Comparison of ENCODE assay signal across 2 fruit fly cellular contexts in the genomic region with DNA sequence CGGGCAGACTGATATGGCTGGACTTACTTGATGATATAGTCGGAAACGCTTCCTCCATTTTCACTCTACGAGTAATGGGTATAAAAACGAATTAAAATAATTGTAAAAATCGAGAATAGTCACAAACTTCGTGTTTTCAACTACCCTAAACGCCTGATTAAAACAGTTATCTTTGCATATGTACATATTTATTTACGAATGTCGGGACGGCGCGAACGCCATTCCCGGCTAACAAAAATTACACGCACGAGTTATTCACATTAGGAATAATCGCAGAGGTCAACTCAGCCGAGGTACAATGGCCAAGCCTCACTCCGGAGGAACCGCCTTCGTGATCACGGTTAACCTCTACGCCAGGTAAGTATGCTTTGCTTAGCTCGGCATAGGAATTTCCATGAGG.
A peak's percentile ranks its signal among the peaks of the same experiment; 100 is the strongest.
TF ChIP-seq lines count a peak whose summit lies in the region.

No protein-coding gene starts in this region.

- TF ChIP-seq CTCF in whole organism, embryonic (GFP tag; optimal IDR thresholded peaks at IDR 0.05; lab: Kevin White, UChicago), result no peak

TF ChIP-seq in whole organism, adult, 20 proteins besides CTCF, POLR2A, EP300 and RAD21:
- TF ChIP-seq ovo (GFP tag; optimal IDR thresholded peaks at IDR 0.05; lab: Kevin White, UChicago), result peak; percentile 4
- no peak for TF ChIP-seq CG11617 (GFP tag; optimal IDR thresholded peaks at IDR 0.05; lab: Kevin White, UChicago)
- no peak for TF ChIP-seq Hr96 (GFP tag; optimal IDR thresholded peaks at IDR 0.05; lab: Kevin White, UChicago)
- no peak for TF ChIP-seq CG7101 (tag; optimal IDR thresholded peaks at IDR 0.05; lab: Kevin White, UChicago)
- no peak for TF ChIP-seq cnc (optimal IDR thresholded peaks at IDR 0.05; lab: Kevin White, UChicago)
- TF ChIP-seq Crg-1 (GFP tag; optimal IDR thresholded peaks at IDR 0.05; lab: Kevin White, UChicago), result no peak
- peak; percentile 8 for TF ChIP-seq tj (GFP tag; optimal IDR thresholded peaks at IDR 0.05; lab: Kevin White, UChicago)
- TF ChIP-seq cic (GFP tag; optimal IDR thresholded peaks at IDR 0.05; lab: Kevin White, UChicago), result no peak
- peak; percentile 61 for TF ChIP-seq kay (GFP tag; lab: Kevin White, UChicago; ENCODE audit: borderline replicate concordance)
- TF ChIP-seq CG12768 (GFP tag; optimal IDR thresholded peaks at IDR 0.05; lab: Kevin White, UChicago), result no peak
- TF ChIP-seq bab1 (GFP tag; optimal IDR thresholded peaks at IDR 0.05; lab: Kevin White, UChicago), result no peak
- no peak for TF ChIP-seq CG7045 (GFP tag; optimal IDR thresholded peaks at IDR 0.05; lab: Kevin White, UChicago)
- no peak for TF ChIP-seq CG5204 (GFP tag; optimal IDR thresholded peaks at IDR 0.05; lab: Kevin White, UChicago)
- TF ChIP-seq CG14711 (tag; optimal IDR thresholded peaks at IDR 0.05; lab: Kevin White, UChicago), result no peak
- TF ChIP-seq CG33017 (tag; optimal IDR thresholded peaks at IDR 0.05; lab: Kevin White, UChicago), result no peak
- peak; percentile 9 for TF ChIP-seq pad (GFP tag; optimal IDR thresholded peaks at IDR 0.05; lab: Kevin White, UChicago)
- no peak for TF ChIP-seq Mnt (GFP tag; optimal IDR thresholded peaks at IDR 0.05; lab: Kevin White, UChicago)
- TF ChIP-seq Clk (GFP tag; optimal IDR thresholded peaks at IDR 0.05; lab: Kevin White, UChicago), result no peak
- peak; percentile 48 for TF ChIP-seq CG1620 (GFP tag; optimal IDR thresholded peaks at IDR 0.05; lab: Kevin White, UChicago)
- TF ChIP-seq toe (GFP tag; optimal IDR thresholded peaks at IDR 0.05; lab: Kevin White, UChicago), result no peak

TF ChIP-seq in whole organism, embryonic, 481 proteins besides CTCF, POLR2A, EP300 and RAD21:
- TF ChIP-seq sens (GFP tag; lab: Kevin White, UChicago) (peak; percentile 39), CG17829 (tag; optimal IDR thresholded peaks at IDR 0.05; lab: Kevin White, UChicago) (peak; percentile 28), CG4617 (GFP tag; optimal IDR thresholded peaks at IDR 0.05; lab: Kevin White, UChicago; ENCODE audit: borderline replicate concordance) (no peak), Stat92E (GFP tag; optimal IDR thresholded peaks at IDR 0.05; lab: Kevin White, UChicago) (no peak), CG10959 (GFP tag; IDR thresholded peaks at IDR 0.05; lab: Robert Waterston, UW) (0 out of 2 replicates have a peak, but pooled peaks have one; percentile 38), pb (GFP tag; optimal IDR thresholded peaks at IDR 0.05; lab: Kevin White, UChicago) (no peak), inv (GFP tag; IDR thresholded peaks at IDR 0.05; lab: Robert Waterston, UW; ENCODE audit: partially characterized antibody) (no peak), CG18262 (tag; optimal IDR thresholded peaks at IDR 0.05; lab: Kevin White, UChicago) (peak; percentile 16), Xrp1 (GFP tag; IDR thresholded peaks at IDR 0.05; lab: Robert Waterston, UW) (peak; percentile 44; the same call in 1 of the 2 replicates), lilli (GFP tag; optimal IDR thresholded peaks at IDR 0.05; lab: Kevin White, UChicago) (peak; percentile 4), Med (GFP tag; lab: Kevin White, UChicago) (peak; percentile 72), bbx (GFP tag; IDR thresholded peaks at IDR 0.05; lab: Robert Waterston, UW; ENCODE audit: partially characterized antibody) (peak; percentile 14; the same call in 1 of the 2 replicates), Antp (GFP tag; optimal IDR thresholded peaks at IDR 0.05; lab: Kevin White, UChicago) (peak; percentile 13), zen (tag; optimal IDR thresholded peaks at IDR 0.05; lab: Kevin White, UChicago) (peak; percentile 43), Atf6 (GFP tag; IDR thresholded peaks at IDR 0.05; lab: Robert Waterston, UW) (peak; percentile 10; the same call in 1 of the 2 replicates), Side (GFP tag; optimal IDR thresholded peaks at IDR 0.05; lab: Kevin White, UChicago) (peak; percentile 17), pros (GFP tag; optimal IDR thresholded peaks at IDR 0.05; lab: Kevin White, UChicago) (peak; percentile 40), CG15479 (GFP tag; optimal IDR thresholded peaks at IDR 0.05; lab: Kevin White, UChicago) (peak; percentile 1), maf-S (GFP tag; optimal IDR thresholded peaks at IDR 0.05; lab: Kevin White, UChicago) (no peak), Ets65A (GFP tag; lab: Kevin White, UChicago) (peak; percentile 5), CG15696 (tag; optimal IDR thresholded peaks at IDR 0.05; lab: Kevin White, UChicago) (peak; percentile 54), dati (GFP tag; IDR thresholded peaks at IDR 0.05; lab: Robert Waterston, UW) (no peak), Trl (optimal IDR thresholded peaks at IDR 0.05; lab: Kevin White, UChicago) (no peak), Trl (GFP tag; optimal IDR thresholded peaks at IDR 0.05; lab: Kevin White, UChicago) (peak; percentile 35), CG2199 (GFP tag; IDR thresholded peaks at IDR 0.05; lab: Robert Waterston, UW) (peak; percentile 79; the same call in 1 of the 3 replicates), jing (GFP tag; optimal IDR thresholded peaks at IDR 0.05; lab: Kevin White, UChicago) (no peak), ara (GFP tag; IDR thresholded peaks at IDR 0.05; lab: Robert Waterston, UW) (no peak), phol (tag; optimal IDR thresholded peaks at IDR 0.05; lab: Kevin White, UChicago) (no peak), fd102C (GFP tag; optimal IDR thresholded peaks at IDR 0.05; lab: Kevin White, UChicago) (peak; percentile 64), CG2712 (tag; optimal IDR thresholded peaks at IDR 0.05; lab: Kevin White, UChicago) (peak; percentile 3), kni (GFP tag; optimal IDR thresholded peaks at IDR 0.05; lab: Kevin White, UChicago) (peak; percentile 21), da (GFP tag; optimal IDR thresholded peaks at IDR 0.05; lab: Kevin White, UChicago) (no peak), tll (GFP tag; optimal IDR thresholded peaks at IDR 0.05; lab: Kevin White, UChicago) (peak in 1 of 2 experiments; percentile 39), Pdp1 (GFP tag; optimal IDR thresholded peaks at IDR 0.05; lab: Kevin White, UChicago) (peak in 1 of 2 experiments; percentile 5)
TF ChIP-seq in whole organism, embryonic: peak in this region for 23.

Comparison
In these comparisons a context has a peak if more than half of its experiments do, and no peak if none do; other contexts are left out.
1. Of the 1 proteins assayed by ChIP-seq in both whole organism, embryonic and whole organism, adult: peak only in whole organism, embryonic: none; only in whole organism, adult: kay; in both: none; in neither: 0.